Worm (Caenorhabditis elegans): ENCODE results near the gene C06B8.3.

DNA sequence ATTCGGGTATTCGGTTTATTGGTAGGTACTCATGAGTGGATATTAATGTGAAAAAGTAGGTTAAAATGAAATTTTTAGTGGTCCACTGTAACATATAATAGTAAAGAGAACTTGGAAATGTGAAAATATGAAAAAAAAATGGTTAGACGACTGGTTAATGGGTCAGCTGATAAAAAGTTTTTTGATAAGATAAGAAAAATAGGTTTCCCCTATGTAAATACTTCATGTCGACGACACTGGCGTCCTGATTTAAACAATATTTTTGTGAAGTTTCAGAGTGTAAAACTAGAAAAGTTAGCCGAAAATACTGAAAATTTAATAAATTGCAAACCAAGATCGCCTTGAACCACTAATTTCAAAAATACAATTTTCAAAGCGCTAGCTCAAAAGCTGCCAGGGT is 48.7 kb upstream of the C06B8.3 start, which contains the start of gene F21A3.11:
- TF ChIP-seq snpc-4 (tag; optimal IDR thresholded peaks at IDR 0.05): no peak
- TF ChIP-seq alr-1 (tag; optimal IDR thresholded peaks at IDR 0.05): no peak
- no peak for TF ChIP-seq elt-3 (tag; optimal IDR thresholded peaks at IDR 0.05)
- no peak for TF ChIP-seq ceh-82 (tag; optimal IDR thresholded peaks at IDR 0.05)
- no peak for TF ChIP-seq F13H6.1 (tag; optimal IDR thresholded peaks at IDR 0.05)
- TF ChIP-seq nhr-129 (tag; optimal IDR thresholded peaks at IDR 0.05): no peak
- no peak for TF ChIP-seq unc-39 (tag; optimal IDR thresholded peaks at IDR 0.05)
- TF ChIP-seq nhr-10 (tag; optimal IDR thresholded peaks at IDR 0.05): no peak
- no peak for TF ChIP-seq nhr-77 (tag; optimal IDR thresholded peaks at IDR 0.05)
